Worm (Caenorhabditis elegans) whole organism, midembryonic: ENCODE data around the gene rde-11.

Experiments used
- flt-1 ChIP-seq: fragments of 200-800 bp; sonication (Bioruptor generic); IDR thresholded peaks from 2 replicates; pipeline ENCODE4 v1.3.6; 2022; ENCODE audit warnings: missing genetic modification characterization, missing compliant biosample characterization
- klf-2 ChIP-seq: fragments of 200-800 bp; sonication (Bioruptor generic); conservative IDR thresholded peaks from 2 replicates; pipeline ENCODE4 v1.3.6; 2022; ENCODE audit warnings: missing genetic modification reagents, missing genetic modification characterization, missing compliant biosample characterization

ce11 chrIV:13080861-13081260 is 24.1 kb upstream of the rde-11 start:
- TF ChIP-seq flt-1 (GFP tag; lab: Robert Waterston, UW) (no peak), klf-2 (GFP tag; lab: Robert Waterston, UW) (no peak)
